Fruit fly (Drosophila melanogaster): ENCODE measurements around the gene CG14107.

- no peak for TF ChIP-seq Bgb (GFP tag; IDR thresholded peaks at IDR 0.05; ENCODE audit: partially characterized antibody)
- TF ChIP-seq CG12071 (GFP tag; optimal IDR thresholded peaks at IDR 0.05) = no peak
- TF ChIP-seq abd-A (tag; optimal IDR thresholded peaks at IDR 0.05) = no peak
- TF ChIP-seq Mes4 (GFP tag; optimal IDR thresholded peaks at IDR 0.05) = no peak
- TF ChIP-seq dysf (GFP tag; IDR thresholded peaks at IDR 0.05) = no peak
- no peak for TF ChIP-seq Atf-2 (GFP tag; optimal IDR thresholded peaks at IDR 0.05)
- no peak for TF ChIP-seq stc (GFP tag; IDR thresholded peaks at IDR 0.05)
- no peak for TF ChIP-seq jing (GFP tag; optimal IDR thresholded peaks at IDR 0.05)
- no peak for TF ChIP-seq ham (GFP tag; IDR thresholded peaks at IDR 0.05)
- TF ChIP-seq CG12391 (tag; optimal IDR thresholded peaks at IDR 0.05) = no peak
- TF ChIP-seq CG17385 (GFP tag; optimal IDR thresholded peaks at IDR 0.05) = no peak
These were observed 1.1 kb upstream of the CG14107 start, which contains the start of gene ImpL1 for dm6 chr3L:13382061-13382815.

Data from whole organism, embryonic.